Worm (Caenorhabditis elegans) whole organism, midembryonic: Measurements from ENCODE around the gene Y32F6B.9.

Source experiments
- T22C8.4 ChIP-seq: fragments of 200-800 bp; sonication (Bioruptor generic); IDR thresholded peaks from 2 replicates; pipeline ENCODE4 v1.3.6; 2022; ENCODE audit warnings: missing genetic modification characterization, missing compliant biosample characterization
- cog-1 ChIP-seq: sonication (generic microtip); optimal IDR thresholded peaks from 2 replicates; lab custom pipeline; 2016; ENCODE audit warnings: missing genetic modification characterization, missing compliant biosample characterization
- flt-1 ChIP-seq: fragments of 200-800 bp; sonication (Bioruptor generic); IDR thresholded peaks from 2 replicates; pipeline ENCODE4 v1.3.6; 2022; ENCODE audit warnings: missing genetic modification characterization, missing compliant biosample characterization
- klf-2 ChIP-seq: fragments of 200-800 bp; sonication (Bioruptor generic); conservative IDR thresholded peaks from 2 replicates; pipeline ENCODE4 v1.3.6; 2022; ENCODE audit warnings: missing genetic modification reagents, missing genetic modification characterization, missing compliant biosample characterization
- med-1 ChIP-seq: sonication (generic microtip); optimal IDR thresholded peaks from 2 replicates; lab custom pipeline; 2017; ENCODE audit warnings: missing genetic modification characterization, mild to moderate bottlenecking, missing compliant biosample characterization, antibody characterized with exemption, missing genetic modification reagents; ENCODE audit not compliant: insufficient read depth
- ref-1 ChIP-seq: fragments of 200-800 bp; sonication (Bioruptor generic); conservative IDR thresholded peaks from 2 replicates; pipeline ENCODE4 v1.3.6; 2022; ENCODE audit warnings: missing genetic modification reagents, missing genetic modification characterization, missing compliant biosample characterization
- tab-1 ChIP-seq: fragments of 200-800 bp; sonication (Bioruptor generic); IDR thresholded peaks from 2 replicates; pipeline ENCODE4 v1.3.6; 2022; ENCODE audit warnings: missing genetic modification characterization, missing compliant biosample characterization
- ztf-23 ChIP-seq: fragments of 200-800 bp; sonication (Bioruptor generic); IDR thresholded peaks from 2 replicates; pipeline ENCODE4 v1.3.6; 2022; ENCODE audit warnings: missing genetic modification reagents, missing genetic modification characterization, missing compliant biosample characterization
- ztf-29 ChIP-seq: fragments of 200-800 bp; sonication (Bioruptor generic); IDR thresholded peaks from 2 replicates; pipeline ENCODE4 v1.3.6; 2022; ENCODE audit warnings: missing genetic modification reagents, missing genetic modification characterization, missing compliant biosample characterization

The Y32F6B.9 gene

ce11 chrV:10476864-10477443, 1.5 kb upstream of the Y32F6B.9 start:
- no peak for TF ChIP-seq med-1 (GFP tag; lab: Kevin White, UChicago)

- TF ChIP-seq flt-1 (no peak), ztf-29 (GFP tag; lab: Robert Waterston, UW) (no peak), T22C8.4 (GFP tag; lab: Robert Waterston, UW) (no peak), klf-2 (GFP tag; lab: Robert Waterston, UW) (no peak), cog-1 (tag; lab: Kevin White, UChicago) (no peak), med-1 (GFP tag; lab: Kevin White, UChicago) (no peak), tab-1 (GFP tag; lab: Robert Waterston, UW) (no peak), ref-1 (GFP tag; lab: Robert Waterston, UW) (no peak), ztf-23 (no peak)
These were observed 5.5 kb downstream of the Y32F6B.9 start for ce11 chrV:10483995-10484394.

ce11 chrV:10484640-10485039, 6.1 kb downstream of the Y32F6B.9 start, which contains the start of gene Y32F6B.1:
Gene Y32F6B.1 (minus strand): TSS chrV:10484740.
- TF ChIP-seq ref-1 (GFP tag; lab: Robert Waterston, UW) = no peak
- TF ChIP-seq flt-1 = no peak

DNA sequence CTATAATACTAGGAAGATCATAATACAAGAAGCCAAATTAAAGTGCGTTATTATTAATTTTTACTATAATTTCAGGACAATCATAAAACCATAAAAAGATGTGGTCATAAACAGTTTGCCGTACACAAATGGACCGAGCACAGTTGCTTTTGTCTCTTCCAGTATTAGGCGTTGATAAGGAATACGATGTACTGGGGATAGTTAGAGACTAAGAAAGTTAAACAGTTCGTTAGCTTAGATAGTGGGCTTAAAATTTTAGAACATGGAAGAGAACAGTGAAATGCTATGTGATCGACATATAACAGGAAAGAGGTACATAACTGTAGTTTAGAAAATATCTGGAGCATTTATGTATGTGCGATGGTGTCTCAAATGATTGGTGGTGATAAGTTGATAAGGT, 6.9 kb downstream of the Y32F6B.9 start:
- no peak for TF ChIP-seq T22C8.4 (GFP tag; lab: Robert Waterston, UW)
- TF ChIP-seq ztf-23 = no peak
- no peak for TF ChIP-seq med-1 (GFP tag; lab: Kevin White, UChicago)
- no peak for TF ChIP-seq tab-1 (GFP tag; lab: Robert Waterston, UW)
- no peak for TF ChIP-seq cog-1 (tag; lab: Kevin White, UChicago)
- no peak for TF ChIP-seq klf-2 (GFP tag; lab: Robert Waterston, UW)
- no peak for TF ChIP-seq ref-1 (GFP tag; lab: Robert Waterston, UW)
- TF ChIP-seq ztf-29 (GFP tag; lab: Robert Waterston, UW) = no peak

- TF ChIP-seq T22C8.4 (GFP tag; lab: Robert Waterston, UW) (no peak), med-1 (GFP tag; lab: Kevin White, UChicago) (no peak), ztf-29 (GFP tag; lab: Robert Waterston, UW) (no peak), ref-1 (GFP tag; lab: Robert Waterston, UW) (no peak)
These were observed 11.5 kb downstream of the Y32F6B.9 start, which contains the start of gene ncx-5 for ce11 chrV:10489998-10490397. Gene ncx-5 (minus strand): TSS chrV:10490098.

ce11 chrV:10491443-10491842, 12.9 kb downstream of the Y32F6B.9 start, which contains the start of gene aqp-5:
Gene aqp-5 (plus strand): TSS chrV:10491743.
- TF ChIP-seq ztf-23 = no peak
- TF ChIP-seq T22C8.4 (GFP tag; lab: Robert Waterston, UW) = no peak
- no peak for TF ChIP-seq ref-1 (GFP tag; lab: Robert Waterston, UW)
- no peak for TF ChIP-seq med-1 (GFP tag; lab: Kevin White, UChicago)
- TF ChIP-seq ztf-29 (GFP tag; lab: Robert Waterston, UW) = no peak
- TF ChIP-seq klf-2 (GFP tag; lab: Robert Waterston, UW) = no peak

DNA sequence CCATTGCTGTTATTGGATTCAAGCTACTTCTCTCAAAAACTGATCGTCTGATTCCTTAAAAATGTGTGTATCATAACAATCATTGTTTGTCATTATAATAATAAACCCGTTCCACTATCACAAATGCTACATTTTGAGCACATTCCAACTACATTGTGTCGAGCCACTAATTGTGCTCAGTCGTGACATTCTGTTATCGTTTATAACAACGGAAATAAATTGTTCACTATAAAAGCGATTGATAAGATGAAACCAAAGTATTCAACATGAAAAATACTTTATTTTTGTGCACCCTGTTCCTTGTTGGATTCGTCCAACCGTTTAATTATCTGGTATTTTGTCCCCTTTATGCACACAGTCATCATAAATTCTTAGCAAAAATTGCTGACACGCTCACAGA, 14.7 kb downstream of the Y32F6B.9 start, which contains the start of gene ugt-33:
ugt-33 (plus strand) TSS at position 260 of the 400 bp plus-strand sequence.
- TF ChIP-seq ref-1 (GFP tag; lab: Robert Waterston, UW) (no peak), T22C8.4 (GFP tag; lab: Robert Waterston, UW) (no peak), ztf-23 (no peak), flt-1 (no peak), ztf-29 (GFP tag; lab: Robert Waterston, UW) (no peak), tab-1 (GFP tag; lab: Robert Waterston, UW) (no peak), klf-2 (GFP tag; lab: Robert Waterston, UW) (no peak), med-1 (GFP tag; lab: Kevin White, UChicago) (no peak), cog-1 (tag; lab: Kevin White, UChicago) (no peak)

ce11 chrV:10496733-10497132, 18.2 kb downstream of the Y32F6B.9 start, which contains the start of gene C35A5.4:
Gene C35A5.4 (plus strand): TSS chrV:10497033.
- TF ChIP-seq cog-1 (tag; lab: Kevin White, UChicago) = no peak
- no peak for TF ChIP-seq tab-1 (GFP tag; lab: Robert Waterston, UW)
- TF ChIP-seq flt-1 = no peak
- no peak for TF ChIP-seq ztf-23
- TF ChIP-seq ref-1 (GFP tag; lab: Robert Waterston, UW) = no peak
- TF ChIP-seq T22C8.4 (GFP tag; lab: Robert Waterston, UW) = no peak
- TF ChIP-seq med-1 (GFP tag; lab: Kevin White, UChicago) = no peak
- no peak for TF ChIP-seq ztf-29 (GFP tag; lab: Robert Waterston, UW)
- no peak for TF ChIP-seq klf-2 (GFP tag; lab: Robert Waterston, UW)

- TF ChIP-seq klf-2 (GFP tag; lab: Robert Waterston, UW) = no peak
- TF ChIP-seq T22C8.4 (GFP tag; lab: Robert Waterston, UW) = no peak
- no peak for TF ChIP-seq ztf-29 (GFP tag; lab: Robert Waterston, UW)
- no peak for TF ChIP-seq cog-1 (tag; lab: Kevin White, UChicago)
- no peak for TF ChIP-seq flt-1
- TF ChIP-seq ref-1 (GFP tag; lab: Robert Waterston, UW) = no peak
- TF ChIP-seq tab-1 (GFP tag; lab: Robert Waterston, UW) = no peak
- no peak for TF ChIP-seq med-1 (GFP tag; lab: Kevin White, UChicago)
- no peak for TF ChIP-seq ztf-23
These were observed 22.8 kb downstream of the Y32F6B.9 start, which contains the start of gene C35A5.3 for ce11 chrV:10501295-10501694. Gene C35A5.3 (minus strand): TSS chrV:10501395.

ce11 chrV:10503011-10503410, 24.5 kb downstream of the Y32F6B.9 start, which contains the start of gene C35A5.11:
Gene C35A5.11 (minus strand): TSS chrV:10503111.
- TF ChIP-seq ref-1 (GFP tag; lab: Robert Waterston, UW) (no peak), flt-1 (no peak), cog-1 (tag; lab: Kevin White, UChicago) (no peak), tab-1 (GFP tag; lab: Robert Waterston, UW) (no peak), ztf-23 (no peak), med-1 (GFP tag; lab: Kevin White, UChicago) (no peak), klf-2 (GFP tag; lab: Robert Waterston, UW) (no peak), ztf-29 (GFP tag; lab: Robert Waterston, UW) (no peak), T22C8.4 (GFP tag; lab: Robert Waterston, UW) (no peak)
